Worm (Caenorhabditis elegans) whole organism, midembryonic: ENCODE data around the gene C03B1.3.

ENCODE experiments used
- T22C8.4 ChIP-seq: fragments of 200-800 bp; sonication (Bioruptor generic); IDR thresholded peaks from 2 replicates; pipeline ENCODE4 v1.3.6; 2022; ENCODE audit warnings: missing genetic modification characterization, missing compliant biosample characterization
- cog-1 ChIP-seq: sonication (generic microtip); optimal IDR thresholded peaks from 2 replicates; lab custom pipeline; 2016; ENCODE audit warnings: missing genetic modification characterization, missing compliant biosample characterization
- flt-1 ChIP-seq: fragments of 200-800 bp; sonication (Bioruptor generic); IDR thresholded peaks from 2 replicates; pipeline ENCODE4 v1.3.6; 2022; ENCODE audit warnings: missing genetic modification characterization, missing compliant biosample characterization
- klf-2 ChIP-seq: fragments of 200-800 bp; sonication (Bioruptor generic); conservative IDR thresholded peaks from 2 replicates; pipeline ENCODE4 v1.3.6; 2022; ENCODE audit warnings: missing genetic modification reagents, missing genetic modification characterization, missing compliant biosample characterization
- med-1 ChIP-seq: sonication (generic microtip); optimal IDR thresholded peaks from 2 replicates; lab custom pipeline; 2017; ENCODE audit warnings: missing genetic modification characterization, mild to moderate bottlenecking, missing compliant biosample characterization, antibody characterized with exemption, missing genetic modification reagents; ENCODE audit not compliant: insufficient read depth
- tab-1 ChIP-seq: fragments of 200-800 bp; sonication (Bioruptor generic); IDR thresholded peaks from 2 replicates; pipeline ENCODE4 v1.3.6; 2022; ENCODE audit warnings: missing genetic modification characterization, missing compliant biosample characterization
- ztf-29 ChIP-seq: fragments of 200-800 bp; sonication (Bioruptor generic); IDR thresholded peaks from 2 replicates; pipeline ENCODE4 v1.3.6; 2022; ENCODE audit warnings: missing genetic modification reagents, missing genetic modification characterization, missing compliant biosample characterization

- TF ChIP-seq med-1 (GFP tag; lab: Kevin White, UChicago), result no peak
- no peak for TF ChIP-seq klf-2 (GFP tag; lab: Robert Waterston, UW)
- no peak for TF ChIP-seq ztf-29
- TF ChIP-seq tab-1 (GFP tag; lab: Robert Waterston, UW), result no peak
- no peak for TF ChIP-seq cog-1 (tag; lab: Kevin White, UChicago)
- no peak for TF ChIP-seq flt-1 (GFP tag; lab: Robert Waterston, UW)
- no peak for TF ChIP-seq T22C8.4 (GFP tag; lab: Robert Waterston, UW)
Observed at ce11 chrX:6388639-6389038, 22.8 kb downstream of the C03B1.3 start.
